Worm (Caenorhabditis elegans) whole organism, midembryonic: ENCODE measurements around the gene ncs-6.

ENCODE experiments used
- flt-1 ChIP-seq: fragments of 200-800 bp; sonication (Bioruptor generic); IDR thresholded peaks from 2 replicates; pipeline ENCODE4 v1.3.6; 2022; ENCODE audit warnings: missing genetic modification characterization, missing compliant biosample characterization
- med-1 ChIP-seq: sonication (generic microtip); optimal IDR thresholded peaks from 2 replicates; lab custom pipeline; 2017; ENCODE audit warnings: missing genetic modification characterization, mild to moderate bottlenecking, missing compliant biosample characterization, antibody characterized with exemption, missing genetic modification reagents; ENCODE audit not compliant: insufficient read depth

ce11 chrII:3547282-3547681 lies 19.0 kb upstream of the ncs-6 start:
- TF ChIP-seq med-1 (GFP tag; lab: Kevin White, UChicago) (no peak), flt-1 (GFP tag; lab: Robert Waterston, UW) (no peak)
